Worm (Caenorhabditis elegans) whole organism, dauer: ENCODE measurements around the gene spp-3.

Experiments used
- unc-62 ChIP-seq: sonication (generic microtip); optimal IDR thresholded peaks from 2 replicates; lab custom pipeline; 2017; ENCODE audit warnings: missing biosample characterization, missing genetic modification reagents, missing genetic modification characterization

Gene spp-3

DNA sequence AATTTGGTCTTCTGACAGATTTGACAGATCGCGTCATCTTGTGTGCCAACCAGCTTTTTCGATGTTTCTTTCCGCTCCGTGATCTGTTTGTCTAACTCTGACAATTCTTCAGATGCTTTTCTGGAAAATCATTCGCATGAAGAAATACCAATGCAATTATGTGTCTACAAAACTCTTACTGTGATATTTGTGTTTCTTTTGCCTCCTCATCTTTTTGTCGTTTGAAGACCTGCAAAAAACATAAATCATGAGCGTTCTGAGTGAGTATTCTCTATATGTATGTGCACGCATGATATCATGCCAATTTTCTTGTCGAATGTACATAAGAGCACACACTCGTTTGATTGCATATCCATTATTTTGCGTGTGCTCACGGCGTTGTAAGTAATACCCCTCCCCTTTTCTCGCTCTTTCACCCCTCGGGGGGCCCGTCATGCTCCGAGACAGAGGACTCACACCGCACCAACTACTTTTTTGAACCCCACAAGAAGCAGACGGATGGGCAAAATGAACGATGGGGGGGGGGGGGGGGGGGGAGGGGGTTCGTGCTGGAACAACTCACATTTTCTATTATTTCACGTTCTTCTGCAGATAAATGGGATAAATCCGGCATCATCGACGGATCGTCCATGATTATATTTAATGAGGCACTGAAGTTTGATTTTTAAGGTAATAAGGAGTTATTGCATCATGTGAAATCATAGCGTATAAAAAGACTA is 35.3 kb downstream of the spp-3 start, which contains the start of gene unc-10:
TSS of gene unc-10 (minus strand) at position 652 of the 719 bp plus-strand sequence.
- TF ChIP-seq unc-62 (GFP tag; lab: Kevin White, UChicago), result no peak

DNA sequence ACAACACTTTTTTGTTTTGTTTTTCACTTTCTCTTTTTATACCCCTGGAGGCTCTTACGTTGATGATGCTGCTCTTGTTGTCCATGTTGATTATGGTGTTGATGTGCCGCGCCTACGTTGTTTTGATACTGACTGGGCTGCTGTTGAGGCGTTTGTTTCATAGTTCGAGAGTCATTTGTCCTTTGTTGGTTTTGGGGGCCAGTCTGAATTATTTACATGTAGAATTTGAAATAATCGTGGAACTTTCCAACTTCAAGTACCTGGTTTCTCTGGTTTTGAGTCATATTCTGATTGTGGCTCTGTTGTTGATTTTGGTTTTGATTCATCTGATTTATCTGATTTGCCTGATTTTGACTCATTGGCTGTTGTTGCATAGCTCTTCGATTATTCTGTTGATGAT is 37.1 kb downstream of the spp-3 start:
- TF ChIP-seq unc-62 (GFP tag; lab: Kevin White, UChicago), result no peak

DNA sequence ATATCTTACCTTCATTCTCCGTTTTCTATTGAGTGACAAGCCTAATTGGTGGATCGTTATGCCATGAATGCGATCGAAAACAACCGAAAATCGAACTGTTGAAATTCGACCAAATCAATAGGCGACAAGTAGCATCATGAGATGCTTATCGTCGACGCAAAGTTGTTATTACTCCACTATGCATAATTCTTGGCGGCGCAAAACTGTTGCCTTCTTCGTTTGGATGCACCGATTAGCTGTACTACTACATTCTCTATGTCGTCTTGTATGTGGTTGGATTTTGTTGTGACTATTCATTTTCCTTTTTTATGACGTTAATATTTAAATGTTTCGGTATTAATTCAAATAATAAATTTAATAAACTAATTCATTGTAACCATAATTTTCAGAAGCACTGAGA is 43.2 kb downstream of the spp-3 start, which contains the start of gene F46H5.11:
TSS of gene F46H5.11 (minus strand) at position 101 of the 400 bp plus-strand sequence.
- no peak for TF ChIP-seq unc-62 (GFP tag; lab: Kevin White, UChicago)

DNA sequence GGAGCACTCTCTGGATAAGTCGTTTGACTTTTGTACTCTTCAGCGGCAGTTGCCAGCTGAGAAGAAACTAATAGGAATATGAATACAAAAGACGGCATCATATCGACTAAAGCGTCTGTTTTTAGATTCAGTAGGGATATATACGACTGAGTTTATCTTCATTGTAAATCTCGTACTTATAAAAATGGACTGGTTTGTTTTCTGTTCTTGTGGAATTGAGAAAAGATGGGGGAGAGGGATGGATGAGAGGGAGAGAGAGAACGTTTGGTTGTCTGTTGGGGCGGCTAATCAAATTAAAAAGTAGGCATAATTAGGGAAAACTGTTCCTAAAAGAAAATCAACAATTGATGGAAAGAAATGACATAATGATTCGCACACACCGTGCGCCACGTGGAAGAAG is 45.8 kb downstream of the spp-3 start, which contains the start of gene grd-7:
TSS of gene grd-7 (minus strand) at position 101 of the 400 bp plus-strand sequence.
- no peak for TF ChIP-seq unc-62 (GFP tag; lab: Kevin White, UChicago)

DNA sequence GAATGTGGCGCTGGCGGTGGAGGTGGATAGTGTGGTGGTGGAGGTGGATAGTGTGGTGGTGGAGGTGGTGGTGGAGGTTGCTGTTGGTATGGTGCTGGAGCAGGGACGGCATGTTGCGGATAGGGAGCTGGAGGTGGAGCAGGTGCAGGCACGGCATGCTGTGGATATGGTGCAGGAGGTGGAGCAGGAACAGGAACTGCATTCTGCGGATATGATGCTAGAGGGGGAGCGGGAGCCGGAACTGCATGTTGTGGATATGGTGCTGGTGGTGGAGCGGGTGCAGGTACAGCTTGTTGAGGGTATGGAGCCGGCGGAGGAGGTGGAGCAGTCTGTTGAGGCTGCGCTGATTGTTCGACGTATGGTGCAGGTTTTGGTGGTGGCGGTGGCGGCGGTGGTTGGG is 46.2 kb downstream of the spp-3 start:
- no peak for TF ChIP-seq unc-62 (GFP tag; lab: Kevin White, UChicago)

DNA sequence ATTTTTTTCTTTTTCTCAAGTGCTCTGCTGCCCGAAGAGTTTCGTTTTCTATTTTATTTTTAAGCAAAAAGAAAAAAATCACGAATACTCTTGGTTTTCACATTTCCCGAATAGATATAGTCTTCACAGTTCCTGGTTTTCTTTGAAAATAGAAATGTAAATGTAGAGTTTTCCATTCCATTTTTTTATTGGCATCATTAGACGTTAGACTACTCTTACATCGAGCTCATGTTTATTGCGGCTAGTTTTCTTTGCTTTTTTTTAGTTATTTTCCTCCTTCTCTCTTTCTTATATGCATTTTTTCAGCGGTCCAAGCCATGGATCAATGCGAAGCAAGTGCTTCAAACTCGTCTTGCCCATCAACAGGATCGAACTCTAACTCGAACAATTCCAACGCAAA is 49.8 kb downstream of the spp-3 start, which contains the start of gene F46H5.2:
TSS of gene F46H5.2 (plus strand) at position 301 of the 400 bp plus-strand sequence.
- no peak for TF ChIP-seq unc-62 (GFP tag; lab: Kevin White, UChicago)
